Fruit fly (Drosophila melanogaster): ENCODE results near the gene comt.
A peak's percentile ranks its signal among the peaks of the same experiment; 100 is the strongest.

DNA sequence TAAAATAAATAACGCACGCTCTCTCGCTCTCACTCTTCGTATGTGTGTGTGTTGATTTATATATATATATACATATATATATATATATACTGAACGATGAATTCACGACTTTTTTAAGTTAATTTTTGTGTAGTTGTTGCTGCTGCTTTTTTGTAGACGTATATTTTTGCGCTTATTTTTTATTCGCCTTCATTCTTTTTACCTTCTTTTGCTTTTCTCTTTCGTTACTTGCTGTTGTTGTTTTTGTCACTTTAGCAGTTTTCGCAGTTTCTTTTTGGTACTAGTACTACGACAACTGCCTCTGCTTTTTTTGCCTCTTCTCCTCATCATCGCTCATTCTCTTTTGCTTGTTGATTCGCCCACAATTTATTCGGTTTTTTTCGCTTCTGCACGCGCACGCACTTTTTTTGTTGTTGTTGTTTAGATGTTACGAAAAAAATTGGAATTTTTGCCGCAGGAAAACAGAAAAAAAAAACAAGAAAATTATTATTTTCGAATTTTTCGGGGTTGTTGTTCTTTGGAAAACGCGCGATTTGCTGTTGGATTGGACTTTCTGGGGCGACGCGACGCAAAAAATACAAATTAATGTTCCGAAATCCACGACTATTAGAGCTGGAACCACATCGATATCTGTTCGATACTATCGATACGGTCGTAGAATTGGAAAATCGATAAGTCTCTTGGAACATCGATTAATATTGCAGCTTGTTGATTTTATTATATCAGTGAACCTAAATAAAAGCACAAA is 26.4 kb downstream of the comt start, which contains the start of the genes HDAC4 and CG15743:
- TF ChIP-seq rn (GFP tag; IDR thresholded peaks at IDR 0.05) = no peak
- TF ChIP-seq CG8159 (tag; optimal IDR thresholded peaks at IDR 0.05) = peak; percentile 15
- peak; percentile 10 for TF ChIP-seq CG34367 (tag; optimal IDR thresholded peaks at IDR 0.05)
- TF ChIP-seq CG9948 (tag; optimal IDR thresholded peaks at IDR 0.05) = no peak
- TF ChIP-seq CG15710 (tag; optimal IDR thresholded peaks at IDR 0.05) = no peak
- TF ChIP-seq CG4496 (GFP tag; IDR thresholded peaks at IDR 0.05) = no peak
- TF ChIP-seq EcR (GFP tag; optimal IDR thresholded peaks at IDR 0.05) = no peak
- TF ChIP-seq CG17806 (tag; optimal IDR thresholded peaks at IDR 0.05) = no peak
